Comparison of ENCODE assay signal across 8 worm cellular contexts in genomic region chrII:5599326-5600044, ce11.
TF ChIP-seq lines count a peak whose summit lies in the region.

TSS of gene C17G10.10 (minus strand) at chrII:5599376.

TF ChIP-seq in whole organism, L1 larva, 84 proteins besides CTCF, POLR2A, EP300 and RAD21 (continues in another document):
- TF ChIP-seq nhr-12 (tag; optimal IDR thresholded peaks at IDR 0.05; lab: Kevin White, UChicago) (no peak), unc-130 (tag; optimal IDR thresholded peaks at IDR 0.05; lab: Kevin White, UChicago) (peak; percentile 60), mef-2 (tag; optimal IDR thresholded peaks at IDR 0.05; lab: Kevin White, UChicago) (no peak), aly-2 (tag; optimal IDR thresholded peaks at IDR 0.05; lab: Kevin White, UChicago) (peak; percentile 78), C04F5.9 (tag; optimal IDR thresholded peaks at IDR 0.05; lab: Kevin White, UChicago) (peak; percentile 30), rnt-1 (tag; optimal IDR thresholded peaks at IDR 0.05; lab: Kevin White, UChicago) (peak; percentile 92), mep-1 (tag; optimal IDR thresholded peaks at IDR 0.05; lab: Kevin White, UChicago) (peak; percentile 60), lsy-2 (tag; optimal IDR thresholded peaks at IDR 0.05; lab: Kevin White, UChicago) (peak; percentile 54 to 70), efl-1 (optimal IDR thresholded peaks at IDR 0.05; lab: Kevin White, UChicago) (peak; percentile 50 to 73), efl-1 (GFP tag; optimal IDR thresholded peaks at IDR 0.05 in 1 of 2; lab: Kevin White, UChicago) (peak; percentile 49 to 96), elt-3 (tag; optimal IDR thresholded peaks at IDR 0.05; lab: Kevin White, UChicago) (peak in 5 of 6 experiments; percentile 3 to 79 (median 48))

TF ChIP-seq in whole organism, L2 larva, 48 proteins besides CTCF, POLR2A, EP300 and RAD21 (continues in another document):
- TF ChIP-seq F13H6.1 (tag; optimal IDR thresholded peaks at IDR 0.05; lab: Kevin White, UChicago) = peak; percentile 58
- peak; percentile 53 for TF ChIP-seq lin-13 (GFP tag; optimal IDR thresholded peaks at IDR 0.05; lab: Kevin White, UChicago)
- TF ChIP-seq sem-4 (tag; optimal IDR thresholded peaks at IDR 0.05; lab: Kevin White, UChicago) = no peak
- TF ChIP-seq crh-2 (tag; optimal IDR thresholded peaks at IDR 0.05; lab: Kevin White, UChicago) = peak; percentile 69
- no peak for TF ChIP-seq Y55F3AM.14 (GFP tag; optimal IDR thresholded peaks at IDR 0.05; lab: Kevin White, UChicago)
- no peak for TF ChIP-seq peb-1 (tag; optimal IDR thresholded peaks at IDR 0.05; lab: Kevin White, UChicago)
- peak; percentile 62 for TF ChIP-seq nhr-25 (tag; optimal IDR thresholded peaks at IDR 0.05; lab: Kevin White, UChicago)
- TF ChIP-seq mdl-1 (tag; optimal IDR thresholded peaks at IDR 0.05; lab: Kevin White, UChicago) = peak; percentile 54 to 59
- peak; percentile 87 for TF ChIP-seq sma-3 (GFP tag; optimal IDR thresholded peaks at IDR 0.05; lab: Kevin White, UChicago)
- peak; percentile 9 for TF ChIP-seq nhr-10 (tag; optimal IDR thresholded peaks at IDR 0.05; lab: Kevin White, UChicago)
- TF ChIP-seq gmeb-1 (tag; optimal IDR thresholded peaks at IDR 0.05; lab: Kevin White, UChicago) = peak; percentile 82

TF ChIP-seq in whole organism, L3 larva, 47 proteins besides CTCF, POLR2A, EP300 and RAD21 (continues in another document):
- no peak for TF ChIP-seq fkh-2 (tag; optimal IDR thresholded peaks at IDR 0.05; lab: Kevin White, UChicago)
- TF ChIP-seq zag-1 (tag; optimal IDR thresholded peaks at IDR 0.05; lab: Kevin White, UChicago) = no peak
- peak; percentile 29 for TF ChIP-seq jun-1 (tag; optimal IDR thresholded peaks at IDR 0.05; lab: Kevin White, UChicago)
- peak; percentile 89 for TF ChIP-seq nhr-77 (tag; optimal IDR thresholded peaks at IDR 0.05; lab: Kevin White, UChicago)
- TF ChIP-seq nhr-12 (tag; optimal IDR thresholded peaks at IDR 0.05; lab: Kevin White, UChicago) = peak; percentile 9
- peak; percentile 55 for TF ChIP-seq pqm-1 (tag; optimal IDR thresholded peaks at IDR 0.05; lab: Kevin White, UChicago)
- no peak for TF ChIP-seq fos-1 (tag; optimal IDR thresholded peaks at IDR 0.05; lab: Kevin White, UChicago)
- TF ChIP-seq nhr-76 (tag; optimal IDR thresholded peaks at IDR 0.05; lab: Kevin White, UChicago) = no peak
- peak; percentile 34 for TF ChIP-seq mdl-1 (tag; optimal IDR thresholded peaks at IDR 0.05; lab: Kevin White, UChicago)
- peak; percentile 30 for TF ChIP-seq nhr-28 (tag; optimal IDR thresholded peaks at IDR 0.05; lab: Kevin White, UChicago)
- TF ChIP-seq mml-1 (tag; optimal IDR thresholded peaks at IDR 0.05; lab: Kevin White, UChicago) = no peak
- TF ChIP-seq lin-15B (tag; optimal IDR thresholded peaks at IDR 0.05; lab: Kevin White, UChicago) = peak; percentile 60

TF ChIP-seq in whole organism, L4 larva, 104 proteins besides CTCF, POLR2A, EP300 and RAD21 (continues in another document):
- TF ChIP-seq set-16 (GFP tag; IDR thresholded peaks at IDR 0.05; lab: Robert Waterston, UW) (no peak), php-3 (GFP tag; IDR thresholded peaks at IDR 0.05; lab: Robert Waterston, UW) (no peak), madf-9 (GFP tag; conservative IDR thresholded peaks at IDR 0.05; lab: Robert Waterston, UW) (no peak), nhr-111 (GFP tag; optimal IDR thresholded peaks at IDR 0.05; lab: Kevin White, UChicago) (peak; percentile 59), nhr-237 (tag; optimal IDR thresholded peaks at IDR 0.05; lab: Kevin White, UChicago) (no peak), spr-3 (GFP tag; optimal IDR thresholded peaks at IDR 0.05; lab: Kevin White, UChicago) (peak; percentile 70), nhr-76 (tag; optimal IDR thresholded peaks at IDR 0.05; lab: Kevin White, UChicago) (no peak), nhr-11 (tag; optimal IDR thresholded peaks at IDR 0.05; lab: Kevin White, UChicago) (peak; percentile 26), ctbp-1 (GFP tag; IDR thresholded peaks at IDR 0.05; lab: Robert Waterston, UW) (no peak), Y75B8A.6 (GFP tag; IDR thresholded peaks at IDR 0.05; lab: Robert Waterston, UW) (no peak), zip-11 (GFP tag; IDR thresholded peaks at IDR 0.05; lab: Robert Waterston, UW) (no peak), unc-130 (GFP tag; optimal IDR thresholded peaks at IDR 0.05; lab: Kevin White, UChicago) (peak; percentile 39), lsy-2 (tag; optimal IDR thresholded peaks at IDR 0.05; lab: Kevin White, UChicago) (peak in 1 of 2 experiments; percentile 65)

TF ChIP-seq in whole organism, early embryonic, 17 proteins besides CTCF, POLR2A, EP300 and RAD21:
- TF ChIP-seq ceh-36 (tag; optimal IDR thresholded peaks at IDR 0.05; lab: Kevin White, UChicago) (no peak), tbx-11 (GFP tag; IDR thresholded peaks at IDR 0.05; lab: Robert Waterston, UW) (no peak), flt-1 (GFP tag; IDR thresholded peaks at IDR 0.05; lab: Robert Waterston, UW) (no peak), sea-1 (GFP tag; conservative IDR thresholded peaks at IDR 0.05; lab: Robert Waterston, UW) (0 out of 2 replicates have a peak, but pooled peaks have one; percentile 38), hmbx-1 (tag; optimal IDR thresholded peaks at IDR 0.05; lab: Kevin White, UChicago) (no peak)

TF ChIP-seq in whole organism, late embryonic, 69 proteins besides CTCF, POLR2A, EP300 and RAD21:
- TF ChIP-seq elt-2 (tag; optimal IDR thresholded peaks at IDR 0.05; lab: Kevin White, UChicago) = peak; percentile 70
- TF ChIP-seq Y22D7AL.16 (tag; optimal IDR thresholded peaks at IDR 0.05; lab: Kevin White, UChicago) = no peak
- TF ChIP-seq dve-1 (tag; optimal IDR thresholded peaks at IDR 0.05; lab: Kevin White, UChicago) = peak; percentile 35
- TF ChIP-seq unc-86 (tag; optimal IDR thresholded peaks at IDR 0.05; lab: Kevin White, UChicago) = no peak
- TF ChIP-seq ama-1 (optimal IDR thresholded peaks at IDR 0.05; lab: Kevin White, UChicago) = peak; percentile 17
TF ChIP-seq in whole organism, late embryonic: peak in this region for 3.

TF ChIP-seq in whole organism, mixed stage, embryonic, 35 proteins besides CTCF, POLR2A, EP300 and RAD21:
- no peak for TF ChIP-seq ces-1 (GFP tag; optimal IDR thresholded peaks at IDR 0.05; lab: Kevin White, UChicago)
- TF ChIP-seq pha-4 (tag; optimal IDR thresholded peaks at IDR 0.05; lab: Kevin White, UChicago) = peak; percentile 12

TF ChIP-seq in whole organism, young adult, 124 proteins besides CTCF, POLR2A, EP300 and RAD21 (continues in another document):
- TF ChIP-seq rec-8 (tag; optimal IDR thresholded peaks at IDR 0.05; lab: Kevin White, UChicago) (no peak), madf-8 (GFP tag; conservative IDR thresholded peaks at IDR 0.05; lab: Robert Waterston, UW) (peak; percentile 45), aptf-2 (GFP tag; conservative IDR thresholded peaks at IDR 0.05; lab: Robert Waterston, UW) (no peak), F37B4.10 (GFP tag; IDR thresholded peaks at IDR 0.05; lab: Robert Waterston, UW) (no peak), lsy-27 (tag; optimal IDR thresholded peaks at IDR 0.05; lab: Kevin White, UChicago; ENCODE audit: borderline replicate concordance, insufficient read depth) (no peak), rcor-1 (GFP tag; IDR thresholded peaks at IDR 0.05; lab: Robert Waterston, UW) (peak; percentile 66), hmg-1.2 (GFP tag; IDR thresholded peaks at IDR 0.05; lab: Robert Waterston, UW) (peak; percentile 90), ztf-26 (tag; optimal IDR thresholded peaks at IDR 0.05; lab: Kevin White, UChicago) (peak; percentile 21), lin-40 (tag; optimal IDR thresholded peaks at IDR 0.05; lab: Kevin White, UChicago) (peak; percentile 75), lir-1 (GFP tag; conservative IDR thresholded peaks at IDR 0.05; lab: Robert Waterston, UW) (no peak), Y79H2A.3 (GFP tag; conservative IDR thresholded peaks at IDR 0.05; lab: Robert Waterston, UW) (no peak), chd-7 (tag; optimal IDR thresholded peaks at IDR 0.05; lab: Kevin White, UChicago) (no peak), dpl-1 (GFP tag; optimal IDR thresholded peaks at IDR 0.05; lab: Kevin White, UChicago) (no peak), T26A5.8 (tag; optimal IDR thresholded peaks at IDR 0.05; lab: Kevin White, UChicago) (no peak), atf-7 (tag; optimal IDR thresholded peaks at IDR 0.05; lab: Kevin White, UChicago) (peak; percentile 40), D2030.7 (GFP tag; IDR thresholded peaks at IDR 0.05; lab: Robert Waterston, UW) (peak; percentile 82), F22D6.2 (tag; optimal IDR thresholded peaks at IDR 0.05; lab: Kevin White, UChicago) (peak; percentile 19), F10E7.11 (tag; optimal IDR thresholded peaks at IDR 0.05; lab: Kevin White, UChicago) (no peak), F33H1.4 (GFP tag; IDR thresholded peaks at IDR 0.05; lab: Robert Waterston, UW) (peak; percentile 53), unc-130 (GFP tag; optimal IDR thresholded peaks at IDR 0.05; lab: Kevin White, UChicago) (no peak), mcd-1 (GFP tag; IDR thresholded peaks at IDR 0.05; lab: Robert Waterston, UW) (peak; percentile 64), egl-44 (GFP tag; IDR thresholded peaks at IDR 0.05; lab: Robert Waterston, UW) (0 out of 2 replicates have a peak, but pooled peaks have one; percentile 13), ama-1 (optimal IDR thresholded peaks at IDR 0.05; lab: Kevin White, UChicago) (peak; percentile 83), ama-1 (GFP tag; optimal IDR thresholded peaks at IDR 0.05; lab: Kevin White, UChicago) (no peak), F57C9.4 (tag; optimal IDR thresholded peaks at IDR 0.05; lab: Kevin White, UChicago) (no peak), snpc-3.4 (tag; optimal IDR thresholded peaks at IDR 0.05; lab: Kevin White, UChicago) (peak; percentile 97), ceh-100 (GFP tag; IDR thresholded peaks at IDR 0.05; lab: Robert Waterston, UW) (peak; percentile 75), ztf-6 (GFP tag; IDR thresholded peaks at IDR 0.05; lab: Robert Waterston, UW) (no peak), dpff-1 (tag; optimal IDR thresholded peaks at IDR 0.05; lab: Kevin White, UChicago) (no peak), nfyb-1 (GFP tag; IDR thresholded peaks at IDR 0.05; lab: Robert Waterston, UW) (peak; percentile 89), pha-4 (tag; optimal IDR thresholded peaks at IDR 0.05; lab: Kevin White, UChicago) (no peak), hrde-1 (tag; optimal IDR thresholded peaks at IDR 0.05; lab: Kevin White, UChicago; ENCODE audit: borderline replicate concordance) (peak; percentile 68), K12H6.12 (tag; optimal IDR thresholded peaks at IDR 0.05; lab: Kevin White, UChicago) (no peak), akir-1 (GFP tag; optimal IDR thresholded peaks at IDR 0.05; lab: Kevin White, UChicago) (no peak), mxl-1 (tag; optimal IDR thresholded peaks at IDR 0.05; lab: Kevin White, UChicago) (no peak), cebp-1 (GFP tag; IDR thresholded peaks at IDR 0.05; lab: Robert Waterston, UW) (no peak), cebp-1 (tag; optimal IDR thresholded peaks at IDR 0.05; lab: Kevin White, UChicago) (no peak), attf-6 (GFP tag; IDR thresholded peaks at IDR 0.05; lab: Robert Waterston, UW) (peak; percentile 89), let-526 (GFP tag; IDR thresholded peaks at IDR 0.05; lab: Robert Waterston, UW) (no peak)
